Worm (Caenorhabditis elegans) whole organism, L1 larva: ENCODE data around the gene F57G9.7.

ENCODE experiments used
- nhr-77 ChIP-seq: fragments of 150-350 bp; optimal IDR thresholded peaks from 2 replicates; lab custom pipeline; 2014; ENCODE audit warnings: missing biosample characterization, missing genetic modification characterization
- zag-1 ChIP-seq: fragments of 150-350 bp; optimal IDR thresholded peaks from 2 replicates; lab custom pipeline; 2014; ENCODE audit warnings: missing biosample characterization, missing genetic modification characterization

ce11 chrII:12389783-12390182 lies 7.8 kb downstream of the F57G9.7 start, which contains the start of gene Y57A10B.6:
- TF ChIP-seq nhr-77 (tag; lab: Kevin White, UChicago): no peak
- no peak for TF ChIP-seq zag-1 (tag; lab: Kevin White, UChicago)
